Fruit fly (Drosophila melanogaster) whole organism, embryonic: ENCODE measurements around the gene Gem4b.

ENCODE experiments used
- ATbp ChIP-seq: fragments of 200-800 bp; sonication (Bioruptor generic); optimal IDR thresholded peaks from 2 replicates; lab custom pipeline; 2017; ENCODE audit warnings: missing biosample characterization, mild to moderate bottlenecking, missing genetic modification characterization, missing genetic modification reagents
- Antp ChIP-seq: fragments of 200-800 bp; sonication (Bioruptor generic); optimal IDR thresholded peaks from 3 replicates; lab custom pipeline; 2016; ENCODE audit warnings: missing biosample characterization, missing genetic modification characterization
- CG10209 ChIP-seq: fragments of 200-800 bp; sonication (Bioruptor generic); optimal IDR thresholded peaks from 3 replicates; lab custom pipeline; 2017; ENCODE audit warnings: missing biosample characterization, mild to moderate bottlenecking, missing genetic modification characterization, missing genetic modification reagents
- CG10431 ChIP-seq: fragments of 200-800 bp; sonication (Bioruptor generic); optimal IDR thresholded peaks from 3 replicates; lab custom pipeline; 2018; ENCODE audit warnings: missing biosample characterization, mild to moderate bottlenecking, missing genetic modification characterization
- CG10565 ChIP-seq: fragments of 200-800 bp; sonication (Bioruptor generic); optimal IDR thresholded peaks from 3 replicates; lab custom pipeline; 2016; ENCODE audit warnings: missing biosample characterization, mild to moderate bottlenecking, missing genetic modification characterization
- CG13424 ChIP-seq: fragments of 200-800 bp; sonication (Bioruptor generic); optimal IDR thresholded peaks from 2 replicates; lab custom pipeline; 2019; ENCODE audit warnings: missing biosample characterization, mild to moderate bottlenecking, missing genetic modification characterization, moderate library complexity
- CG15269 ChIP-seq: fragments of 200-800 bp; sonication (Bioruptor generic); optimal IDR thresholded peaks from 2 replicates; lab custom pipeline; 2018; ENCODE audit warnings: missing biosample characterization, mild to moderate bottlenecking, missing genetic modification characterization, moderate library complexity
- CG16813 ChIP-seq: fragments of 200-800 bp; sonication (Bioruptor generic); IDR thresholded peaks from 3 replicates; pipeline ENCODE4 v1.3.6; 2022; ENCODE audit warnings: missing biosample characterization, missing genetic modification characterization; ENCODE audit not compliant: partially characterized antibody
- CG1832 ChIP-seq: fragments of 200-800 bp; sonication (Bioruptor generic); optimal IDR thresholded peaks from 2 replicates; lab custom pipeline; 2017; ENCODE audit warnings: missing biosample characterization, mild to moderate bottlenecking, missing genetic modification characterization, inconsistent platforms
- CG30020 ChIP-seq: fragments of 200-800 bp; optimal IDR thresholded peaks from 2 replicates; lab custom pipeline; 2019; ENCODE audit warnings: missing biosample characterization, mild to moderate bottlenecking, missing genetic modification characterization, moderate library complexity
- CG3163 ChIP-seq: fragments of 200-800 bp; sonication (Bioruptor generic); optimal IDR thresholded peaks from 3 replicates; lab custom pipeline; 2016; ENCODE audit warnings: missing biosample characterization, missing genetic modification characterization
- CG6272 ChIP-seq: fragments of 200-800 bp; sonication (Bioruptor generic); IDR thresholded peaks from 2 replicates; pipeline ENCODE4 v1.3.6; 2022; ENCODE audit warnings: missing biosample characterization, missing genetic modification characterization
- CG8290 ChIP-seq, 3 experiments: fragments of 200-800 bp; sonication (Bioruptor generic); optimal IDR thresholded peaks; 2 replicates each; lab custom pipeline; 2016 to 2019; ENCODE audit warnings: missing biosample characterization in 3 of 3, missing genetic modification characterization in 3 of 3, mild to moderate bottlenecking in 2 of 3, moderate library complexity in 1 of 3
- CG8924 ChIP-seq: fragments of 200-800 bp; optimal IDR thresholded peaks from 3 replicates; lab custom pipeline; 2019; ENCODE audit warnings: missing biosample characterization, mild to moderate bottlenecking, missing genetic modification characterization, moderate library complexity
- D19B ChIP-seq: fragments of 200-800 bp; sonication (Bioruptor generic); optimal IDR thresholded peaks from 2 replicates; lab custom pipeline; 2017; ENCODE audit warnings: missing biosample characterization, mild to moderate bottlenecking, missing genetic modification characterization
- Dfd ChIP-seq, 2 experiments: fragments of >200 bp; optimal IDR thresholded peaks; 2 replicates each; lab custom pipeline; 2017; ENCODE audit warnings: missing biosample characterization in 2 of 2, missing genetic modification characterization in 2 of 2
- Ets97D ChIP-seq: fragments of 200-800 bp; sonication (Bioruptor generic); optimal IDR thresholded peaks from 3 replicates; lab custom pipeline; 2016; ENCODE audit warnings: missing biosample characterization, missing genetic modification characterization
- GATAe ChIP-seq: fragments of 200-800 bp; sonication (Bioruptor generic); conservative IDR thresholded peaks from 2 replicates; pipeline ENCODE4 v1.3.6; 2022; ENCODE audit warnings: missing biosample characterization, missing genetic modification characterization
- Hand ChIP-seq: fragments of 200-800 bp; sonication (Bioruptor generic); optimal IDR thresholded peaks from 2 replicates; lab custom pipeline; 2017; ENCODE audit warnings: mild to moderate bottlenecking, missing biosample characterization, missing genetic modification reagents, missing genetic modification characterization
- Hey ChIP-seq: fragments of 200-800 bp; sonication (Bioruptor generic); optimal IDR thresholded peaks from 3 replicates; lab custom pipeline; 2018; ENCODE audit warnings: missing biosample characterization, mild to moderate bottlenecking, missing genetic modification characterization
- HmgZ ChIP-seq: fragments of 200-800 bp; sonication (Bioruptor generic); optimal IDR thresholded peaks from 2 replicates; lab custom pipeline; 2018; ENCODE audit warnings: missing biosample characterization, mild to moderate bottlenecking, missing genetic modification characterization
- Mrtf ChIP-seq: fragments of 200-800 bp; sonication (Bioruptor generic); IDR thresholded peaks from 3 replicates; pipeline ENCODE4 v1.3.6; 2022; ENCODE audit warnings: missing biosample characterization, missing genetic modification characterization
- NFAT ChIP-seq: fragments of 200-800 bp; sonication (Bioruptor generic); IDR thresholded peaks from 2 replicates; pipeline ENCODE4 v1.3.6; 2022; ENCODE audit warnings: missing biosample characterization, missing genetic modification characterization
- Ptx1 ChIP-seq: fragments of 200-800 bp; sonication (Bioruptor generic); IDR thresholded peaks from 2 replicates; pipeline ENCODE4 v1.3.6; 2022; ENCODE audit warnings: missing biosample characterization, missing genetic modification characterization
- Rx ChIP-seq: fragments of 200-800 bp; sonication (Bioruptor generic); IDR thresholded peaks from 2 replicates; pipeline ENCODE4 v1.3.6; 2022; ENCODE audit warnings: missing biosample characterization, missing genetic modification characterization
- Scr ChIP-seq: fragments of 200-800 bp; sonication (Bioruptor generic); IDR thresholded peaks from 2 replicates; pipeline ENCODE4 v1.3.6; 2022; ENCODE audit warnings: missing biosample characterization, missing genetic modification characterization; ENCODE audit not compliant: partially characterized antibody
- Sin3A ChIP-seq: fragments of >200 bp; optimal IDR thresholded peaks from 2 replicates; lab custom pipeline; 2018
- aop ChIP-seq: fragments of 200-800 bp; sonication (Bioruptor generic); IDR thresholded peaks from 2 replicates; pipeline ENCODE4 v1.3.6; 2022; ENCODE audit warnings: missing biosample characterization, missing genetic modification characterization
- ara ChIP-seq: fragments of 200-800 bp; sonication (Bioruptor generic); IDR thresholded peaks from 2 replicates; pipeline ENCODE4 v1.3.6; 2022; ENCODE audit warnings: missing biosample characterization, missing genetic modification characterization
- cad ChIP-seq: fragments of >200 bp; optimal IDR thresholded peaks from 2 replicates; lab custom pipeline; 2017; ENCODE audit warnings: missing biosample characterization, missing genetic modification characterization
- corto ChIP-seq: fragments of 200-800 bp; sonication (Bioruptor generic); optimal IDR thresholded peaks from 2 replicates; lab custom pipeline; 2016; ENCODE audit warnings: missing biosample characterization, mild to moderate bottlenecking, missing genetic modification characterization, moderate library complexity
- crp ChIP-seq, 2 experiments: fragments of 200-800 bp; sonication (Bioruptor generic); optimal IDR thresholded peaks; 2 replicates in 1 of 2; 3 replicates in 1 of 2; lab custom pipeline; 2017; ENCODE audit warnings: missing biosample characterization in 2 of 2, missing genetic modification characterization in 2 of 2, mild to moderate bottlenecking in 1 of 2, moderate library complexity in 1 of 2
- dmrt99B ChIP-seq: fragments of 200-800 bp; sonication (Bioruptor generic); optimal IDR thresholded peaks from 2 replicates; lab custom pipeline; 2018; ENCODE audit warnings: missing biosample characterization, mild to moderate bottlenecking, missing genetic modification characterization, moderate library complexity
- ems ChIP-seq: fragments of 200-800 bp; sonication (Bioruptor generic); optimal IDR thresholded peaks from 3 replicates; lab custom pipeline; 2016; ENCODE audit warnings: missing biosample characterization, missing genetic modification characterization
- fd3F ChIP-seq: fragments of 200-800 bp; sonication (Bioruptor generic); optimal IDR thresholded peaks from 2 replicates; lab custom pipeline; 2018; ENCODE audit warnings: missing biosample characterization, mild to moderate bottlenecking, missing genetic modification characterization, moderate library complexity
- gcm2 ChIP-seq: fragments of 200-800 bp; sonication (Bioruptor generic); optimal IDR thresholded peaks from 2 replicates; lab custom pipeline; 2016; ENCODE audit warnings: missing biosample characterization, missing genetic modification characterization
- gfzf ChIP-seq: fragments of 200-800 bp; sonication (Bioruptor generic); optimal IDR thresholded peaks from 2 replicates; lab custom pipeline; 2016; ENCODE audit warnings: missing biosample characterization, mild to moderate bottlenecking, missing genetic modification characterization, moderate library complexity
- insv ChIP-seq, 2 experiments: fragments of 200-800 bp; sonication (Bioruptor generic); optimal IDR thresholded peaks; 3 replicates each; lab custom pipeline; 2016 to 2018; ENCODE audit warnings: missing biosample characterization in 2 of 2, missing genetic modification characterization in 2 of 2
- inv ChIP-seq: fragments of 200-800 bp; sonication (Bioruptor generic); IDR thresholded peaks from 2 replicates; pipeline ENCODE4 v1.3.6; 2022; ENCODE audit warnings: missing biosample characterization, missing genetic modification characterization; ENCODE audit not compliant: partially characterized antibody
- lmd ChIP-seq: fragments of 200-800 bp; sonication (Bioruptor generic); IDR thresholded peaks from 2 replicates; pipeline ENCODE4 v1.3.6; 2022; ENCODE audit warnings: missing biosample characterization, missing genetic modification characterization
- luna ChIP-seq: fragments of 200-800 bp; sonication (Bioruptor generic); optimal IDR thresholded peaks from 2 replicates; lab custom pipeline; 2016; ENCODE audit warnings: missing biosample characterization, missing genetic modification characterization
- phol ChIP-seq: fragments of 200-800 bp; sonication (Bioruptor generic); optimal IDR thresholded peaks from 3 replicates; lab custom pipeline; 2018; ENCODE audit warnings: missing biosample characterization, mild to moderate bottlenecking, missing genetic modification characterization, moderate library complexity
- sc ChIP-seq, 3 experiments: fragments of >200 bp in 2 of 3; fragments of 200-800 bp in 1 of 3; sonication (Bioruptor generic) in 1 of 3; optimal IDR thresholded peaks; 2 replicates in 2 of 3; 3 replicates in 1 of 3; lab custom pipeline; 2017; ENCODE audit warnings: mild to moderate bottlenecking in 1 of 3, missing biosample characterization in 1 of 3, missing genetic modification characterization in 1 of 3, missing genetic modification reagents in 1 of 3
- sr ChIP-seq: fragments of 200-800 bp; sonication (Bioruptor generic); IDR thresholded peaks from 3 replicates; pipeline ENCODE4 v1.3.6; 2022; ENCODE audit warnings: missing biosample characterization, missing genetic modification characterization
- stc ChIP-seq: fragments of 200-800 bp; sonication (Bioruptor generic); IDR thresholded peaks from 2 replicates; pipeline ENCODE4 v1.3.6; 2022; ENCODE audit warnings: missing biosample characterization, missing genetic modification characterization
- sug ChIP-seq: fragments of 200-800 bp; optimal IDR thresholded peaks from 2 replicates; lab custom pipeline; 2019; ENCODE audit warnings: missing biosample characterization, mild to moderate bottlenecking, missing genetic modification characterization, moderate library complexity
- tap ChIP-seq: fragments of 200-800 bp; optimal IDR thresholded peaks from 3 replicates; lab custom pipeline; 2019; ENCODE audit warnings: missing biosample characterization, mild to moderate bottlenecking, missing genetic modification characterization, moderate library complexity
- tio ChIP-seq: fragments of 200-800 bp; sonication (Bioruptor generic); optimal IDR thresholded peaks from 2 replicates; lab custom pipeline; 2017; ENCODE audit warnings: missing biosample characterization, missing genetic modification characterization, inconsistent platforms
- zen2 ChIP-seq: fragments of 200-800 bp; sonication (Bioruptor generic); IDR thresholded peaks from 3 replicates; pipeline ENCODE4 v1.3.6; 2022; ENCODE audit warnings: missing biosample characterization, missing genetic modification characterization; ENCODE audit not compliant: partially characterized antibody
- zf30C ChIP-seq: fragments of 200-800 bp; sonication (Bioruptor generic); optimal IDR thresholded peaks from 3 replicates; lab custom pipeline; 2018; ENCODE audit warnings: missing biosample characterization, mild to moderate bottlenecking, missing genetic modification characterization

The Gem4b gene

dm6 chrX:3931669-3932068 is 9.0 kb upstream of the Gem4b start (continued):
- TF ChIP-seq phol: peak; percentile 42
- TF ChIP-seq gfzf (GFP tag; lab: Kevin White, UChicago): no peak
- no peak for TF ChIP-seq Hand (GFP tag; lab: Kevin White, UChicago)
- TF ChIP-seq stc: 0 out of 2 replicates have a peak, but pooled peaks have one; percentile 7
- TF ChIP-seq aop (GFP tag; lab: Robert Waterston, UW): no peak
- TF ChIP-seq lmd (GFP tag; lab: Robert Waterston, UW): 0 out of 2 replicates have a peak, but pooled peaks have one; percentile 15
- TF ChIP-seq CG8924 (tag; lab: Kevin White, UChicago): peak; percentile 13
- no peak for TF ChIP-seq fd3F
- TF ChIP-seq NFAT (GFP tag; lab: Robert Waterston, UW): no peak
- no peak for TF ChIP-seq Antp (GFP tag; lab: Kevin White, UChicago)
- no peak for TF ChIP-seq sr (GFP tag; lab: Robert Waterston, UW)
- TF ChIP-seq CG13424: peak; percentile 21
- no peak for TF ChIP-seq Dfd (GFP tag; optimal IDR thresholded peaks at IDR 0.05; lab: Kevin White, UChicago)
- no peak for TF ChIP-seq tap (tag; lab: Kevin White, UChicago)
- no peak for TF ChIP-seq Scr (GFP tag; lab: Robert Waterston, UW)
- TF ChIP-seq Mrtf (GFP tag; lab: Robert Waterston, UW): no peak
- no peak for TF ChIP-seq CG10565 (GFP tag; lab: Kevin White, UChicago)
- no peak for TF ChIP-seq Ets97D
- peak; percentile 13 for TF ChIP-seq ATbp (GFP tag; lab: Kevin White, UChicago)
- no peak for TF ChIP-seq inv (GFP tag; lab: Robert Waterston, UW)
- TF ChIP-seq Rx (GFP tag; lab: Robert Waterston, UW): no peak
- TF ChIP-seq ems (GFP tag; lab: Kevin White, UChicago): no peak
- TF ChIP-seq luna (GFP tag; lab: Kevin White, UChicago): no peak
- no peak for TF ChIP-seq tio (GFP tag; lab: Kevin White, UChicago)
- TF ChIP-seq insv (GFP tag; optimal IDR thresholded peaks at IDR 0.05; lab: Kevin White, UChicago): no peak
- no peak for TF ChIP-seq cad (GFP tag; lab: Kevin White, UChicago)
- no peak for TF ChIP-seq HmgZ (tag; lab: Kevin White, UChicago)
- no peak for TF ChIP-seq CG3163 (GFP tag; lab: Kevin White, UChicago)
- TF ChIP-seq crp (GFP tag; optimal IDR thresholded peaks at IDR 0.05; lab: Kevin White, UChicago): no peak
- TF ChIP-seq Hey: no peak
- peak; percentile 24 for TF ChIP-seq CG10209 (GFP tag; lab: Kevin White, UChicago)
- no peak for TF ChIP-seq CG1832 (GFP tag; lab: Kevin White, UChicago)
- peak; percentile 42 for TF ChIP-seq Ptx1
- no peak for TF ChIP-seq zf30C (GFP tag; lab: Kevin White, UChicago)
- TF ChIP-seq zen2 (GFP tag; lab: Robert Waterston, UW): no peak
- TF ChIP-seq CG10431 (GFP tag; lab: Kevin White, UChicago): no peak
- no peak for TF ChIP-seq D19B (GFP tag; lab: Kevin White, UChicago)
- TF ChIP-seq CG8290 (GFP tag; optimal IDR thresholded peaks at IDR 0.05; lab: Kevin White, UChicago): no peak
- no peak for TF ChIP-seq CG8290 (tag; optimal IDR thresholded peaks at IDR 0.05; lab: Kevin White, UChicago)
- peak; percentile 61 for TF ChIP-seq dmrt99B (tag; lab: Kevin White, UChicago)
- no peak for TF ChIP-seq gcm2 (GFP tag; lab: Kevin White, UChicago)
- TF ChIP-seq sug (tag; lab: Kevin White, UChicago): no peak
- TF ChIP-seq CG15269: peak; percentile 11
- TF ChIP-seq Sin3A: no peak
- TF ChIP-seq ara (GFP tag; lab: Robert Waterston, UW): no peak
- no peak for TF ChIP-seq sc (optimal IDR thresholded peaks at IDR 0.05; lab: Kevin White, UChicago)
- no peak for TF ChIP-seq sc (GFP tag; optimal IDR thresholded peaks at IDR 0.05; lab: Kevin White, UChicago)
- no peak for TF ChIP-seq CG16813 (GFP tag; lab: Robert Waterston, UW)
- TF ChIP-seq GATAe (GFP tag; lab: Robert Waterston, UW): no peak
- TF ChIP-seq CG30020 (tag; lab: Kevin White, UChicago): no peak
- TF ChIP-seq corto (GFP tag; lab: Kevin White, UChicago): no peak
- no peak for TF ChIP-seq CG6272
